Worm (Caenorhabditis elegans) whole organism, young adult: ENCODE data around the gene flp-32.

Experiments
- B0035.1 ChIP-seq: sonication (generic microtip); optimal IDR thresholded peaks from 2 replicates; lab custom pipeline; 2016; ENCODE audit warnings: missing genetic modification characterization, mild to moderate bottlenecking, missing compliant biosample characterization, missing genotype, missing genetic modification reagents
- C06A6.2 ChIP-seq: fragments of 200-800 bp; sonication (Bioruptor generic); conservative IDR thresholded peaks from 2 replicates; pipeline ENCODE4 v1.3.6; 2022; ENCODE audit warnings: missing genetic modification characterization, missing compliant biosample characterization
- F57C9.4 ChIP-seq: sonication (generic microtip); optimal IDR thresholded peaks from 2 replicates; lab custom pipeline; 2017; ENCODE audit warnings: mild to moderate bottlenecking, missing genetic modification characterization, missing compliant biosample characterization
- Y67H2A.10 ChIP-seq: fragments of 200-800 bp; sonication (Bioruptor generic); conservative IDR thresholded peaks from 2 replicates; pipeline ENCODE4 v1.3.6; 2022; ENCODE audit warnings: missing genetic modification reagents, missing genetic modification characterization, missing compliant biosample characterization
- egl-18 ChIP-seq: fragments of 200-800 bp; sonication (Bioruptor generic); IDR thresholded peaks from 2 replicates; pipeline ENCODE4 v1.3.6; 2022; ENCODE audit warnings: missing genetic modification reagents, missing genetic modification characterization, missing compliant biosample characterization
- lsy-27 ChIP-seq: sonication (generic microtip); optimal IDR thresholded peaks from 2 replicates; lab custom pipeline; 2017; ENCODE audit warnings: missing genetic modification characterization, mild to moderate bottlenecking, missing compliant biosample characterization, antibody characterized with exemption, missing genotype, borderline replicate concordance; ENCODE audit not compliant: insufficient read depth
- mcd-1 ChIP-seq: fragments of 200-800 bp; sonication (Bioruptor generic); IDR thresholded peaks from 2 replicates; pipeline ENCODE4 v1.3.6; 2022; ENCODE audit warnings: missing genetic modification reagents, missing genetic modification characterization, missing compliant biosample characterization
- mel-28 ChIP-seq: sonication (generic microtip); optimal IDR thresholded peaks from 2 replicates; lab custom pipeline; 2016; ENCODE audit warnings: borderline replicate concordance, mild to moderate bottlenecking, missing genetic modification characterization, missing compliant biosample characterization
- nhr-27 ChIP-seq: fragments of 200-800 bp; sonication (Bioruptor generic); optimal IDR thresholded peaks from 2 replicates; lab custom pipeline; 2018; ENCODE audit warnings: mild to moderate bottlenecking, missing genetic modification characterization, moderate library complexity, missing compliant biosample characterization
- snpc-4 ChIP-seq, 5 experiments: fragments of 150-350 bp in 1 of 5; sonication (generic microtip) in 4 of 5; optimal IDR thresholded peaks; 2 replicates each; lab custom pipeline; 2014 to 2018; ENCODE audit warnings: missing genetic modification characterization in 5 of 5, missing biosample characterization in 3 of 5, antibody characterized with exemption in 2 of 5, mild to moderate bottlenecking in 2 of 5, missing compliant biosample characterization in 2 of 5, missing genotype in 2 of 5, moderate library complexity in 2 of 5, missing genetic modification reagents in 1 of 5
- unc-130 ChIP-seq: sonication (generic microtip); optimal IDR thresholded peaks from 2 replicates; lab custom pipeline; 2016; ENCODE audit warnings: missing genetic modification reagents, missing genetic modification characterization, missing compliant biosample characterization

DNA sequence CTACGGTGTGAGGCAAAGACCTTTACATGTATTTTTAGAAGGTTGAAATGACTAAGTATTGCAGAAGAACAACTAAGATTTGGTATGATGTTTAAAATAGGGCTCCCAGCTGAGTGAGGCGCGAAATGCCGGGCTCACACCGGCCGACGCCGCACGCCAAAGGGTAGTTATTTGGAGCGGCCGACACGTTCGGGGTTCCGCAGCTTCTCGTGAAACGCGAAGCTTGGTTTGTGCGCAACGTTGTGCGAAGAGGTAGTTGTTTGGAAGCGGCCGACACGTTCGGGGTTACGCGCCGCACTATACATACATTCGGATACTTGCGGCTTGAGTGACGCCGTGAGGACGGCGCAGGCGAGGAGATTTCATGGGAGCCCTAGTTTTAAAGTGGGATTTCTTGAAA lies 45.3 kb upstream of the flp-32 start:
- TF ChIP-seq B0035.1 (tag; lab: Kevin White, UChicago) (no peak), mcd-1 (GFP tag; lab: Robert Waterston, UW) (no peak), unc-130 (GFP tag; lab: Kevin White, UChicago) (no peak), lsy-27 (tag; lab: Kevin White, UChicago) (no peak), nhr-27 (tag; lab: Kevin White, UChicago) (no peak), snpc-4 (GFP tag; optimal IDR thresholded peaks at IDR 0.05; lab: Kevin White, UChicago) (peak; percentile 11), snpc-4 (tag; optimal IDR thresholded peaks at IDR 0.05; lab: Kevin White, UChicago) (peak in 3 of 4 experiments; percentile 52 to 89 (median 79)), Y67H2A.10 (GFP tag; lab: Robert Waterston, UW) (no peak), mel-28 (no peak), F57C9.4 (tag; lab: Kevin White, UChicago) (no peak), egl-18 (no peak), C06A6.2 (GFP tag; lab: Robert Waterston, UW) (no peak)
